Fruit fly (Drosophila melanogaster) Kc167 (cell line): ENCODE results near the gene CG31139.

Experiments used
- Myc ChIP-seq: fragments of >200 bp; optimal IDR thresholded peaks from 2 replicates; lab custom pipeline; 2017; ENCODE audit warnings: missing external identifiers
- Sin3A ChIP-seq: fragments of >200 bp; optimal IDR thresholded peaks from 2 replicates; lab custom pipeline; 2018; ENCODE audit warnings: missing external identifiers
- h ChIP-seq: fragments of >200 bp; optimal IDR thresholded peaks from 3 replicates; lab custom pipeline; 2018; ENCODE audit warnings: missing external identifiers
- insv ChIP-seq: fragments of >200 bp; optimal IDR thresholded peaks from 3 replicates; lab custom pipeline; 2018; ENCODE audit warnings: missing external identifiers
- psq ChIP-seq: fragments of >200 bp; optimal IDR thresholded peaks from 2 replicates; lab custom pipeline; 2017; ENCODE audit warnings: missing external identifiers
- ttk ChIP-seq: sonication (Bioruptor generic); optimal IDR thresholded peaks from 2 replicates; lab custom pipeline; 2017; ENCODE audit warnings: missing external identifiers

CG31139 gene

DNA sequence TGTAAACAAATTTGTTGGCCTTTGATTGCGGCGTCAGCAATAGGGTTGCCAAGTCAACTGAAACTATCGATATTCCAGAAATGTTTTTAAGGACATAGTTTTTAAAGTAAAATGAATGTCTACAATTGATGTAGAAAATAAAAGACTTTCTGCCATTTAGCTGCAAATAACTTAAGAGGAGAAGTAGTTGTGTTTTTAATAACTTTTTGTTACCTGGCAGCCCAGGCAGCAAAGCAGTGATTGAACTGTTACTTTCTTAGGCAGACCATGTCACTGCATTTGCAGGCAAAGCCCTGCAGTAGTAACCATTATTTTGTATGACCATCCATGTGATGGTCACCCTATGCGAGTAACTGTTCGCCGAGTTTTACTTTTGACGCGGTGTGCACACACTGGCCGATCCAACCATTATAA, 1.7 kb upstream of the CG31139 start, which contains the start of the genes rumi, CG7029 and Usp12-46:
Gene rumi (minus strand): TSS at position 64 of the 414 bp plus-strand sequence.
Gene CG7029 (plus strand): TSS at position 368 of the 414 bp plus-strand sequence.
Gene Usp12-46 (plus strand): TSS at position 368 of the 414 bp plus-strand sequence.
- no peak for TF ChIP-seq psq (lab: Kevin White, UChicago)
- TF ChIP-seq h = no peak
- TF ChIP-seq insv = no peak
- TF ChIP-seq Myc (lab: Kevin White, UChicago) = no peak
- TF ChIP-seq ttk (lab: Kevin White, UChicago) = no peak
- no peak for TF ChIP-seq Sin3A

DNA sequence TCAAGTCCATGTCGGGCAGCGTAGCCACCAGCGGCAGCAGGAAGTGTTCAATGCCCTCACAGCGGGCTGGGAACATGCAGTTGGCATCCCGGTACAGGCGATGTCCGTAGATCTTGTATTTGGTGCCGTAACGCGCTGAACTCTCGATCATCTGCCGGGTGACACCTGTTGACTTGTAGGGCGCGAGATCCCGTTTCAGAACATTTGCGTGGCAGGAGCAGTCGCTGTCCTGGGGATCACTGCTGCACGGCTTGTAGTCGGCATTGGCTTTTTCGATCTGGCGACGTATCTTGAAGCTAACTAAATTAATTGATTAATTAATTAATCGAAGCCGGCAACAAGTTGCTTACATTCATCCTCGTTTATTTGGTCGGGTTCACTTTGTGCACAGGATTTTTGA, 1.2 kb upstream of the CG31139 start:
- TF ChIP-seq Myc (lab: Kevin White, UChicago) = no peak
- TF ChIP-seq insv = no peak
- no peak for TF ChIP-seq Sin3A
- TF ChIP-seq h = no peak
- no peak for TF ChIP-seq ttk (lab: Kevin White, UChicago)
- TF ChIP-seq psq (lab: Kevin White, UChicago) = no peak

DNA sequence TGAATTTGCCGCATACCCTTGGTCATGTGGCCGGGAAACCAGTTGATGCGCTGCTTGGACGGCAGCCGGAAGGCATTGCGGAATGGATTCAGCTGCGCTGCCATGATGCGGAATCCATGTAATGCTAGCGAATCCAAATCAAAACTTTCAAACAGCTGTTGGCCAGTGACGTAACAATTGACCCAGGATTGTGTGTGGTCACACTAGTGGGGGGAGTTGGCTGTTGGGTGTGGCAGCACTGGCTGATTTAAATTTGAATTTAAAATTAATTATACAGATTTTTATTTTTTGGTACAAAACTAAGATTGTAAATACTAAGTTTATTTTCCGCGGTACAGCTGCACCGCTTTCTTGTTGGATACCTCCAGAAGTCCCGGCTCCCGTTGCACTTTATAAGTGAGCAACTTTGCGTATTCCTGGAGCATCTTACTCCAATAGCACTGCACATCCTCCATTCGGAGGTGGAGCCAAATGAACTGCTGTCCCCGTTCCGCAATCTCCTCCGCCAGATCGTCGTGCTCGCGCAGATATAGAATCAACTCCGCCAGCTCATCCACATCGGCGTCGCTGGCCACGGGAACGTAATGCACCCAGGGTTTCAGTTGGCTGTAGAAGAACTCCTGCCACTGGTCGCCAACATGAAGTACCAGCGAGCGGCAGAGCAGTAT, 1.3 kb downstream of the CG31139 start, which contains the start of gene CG17141:
Gene CG17141 (minus strand): TSS at position 177 of the 668 bp plus-strand sequence.
- TF ChIP-seq h (no peak), psq (lab: Kevin White, UChicago) (no peak), insv (no peak), Sin3A (no peak), Myc (lab: Kevin White, UChicago) (no peak), ttk (lab: Kevin White, UChicago) (no peak)

DNA sequence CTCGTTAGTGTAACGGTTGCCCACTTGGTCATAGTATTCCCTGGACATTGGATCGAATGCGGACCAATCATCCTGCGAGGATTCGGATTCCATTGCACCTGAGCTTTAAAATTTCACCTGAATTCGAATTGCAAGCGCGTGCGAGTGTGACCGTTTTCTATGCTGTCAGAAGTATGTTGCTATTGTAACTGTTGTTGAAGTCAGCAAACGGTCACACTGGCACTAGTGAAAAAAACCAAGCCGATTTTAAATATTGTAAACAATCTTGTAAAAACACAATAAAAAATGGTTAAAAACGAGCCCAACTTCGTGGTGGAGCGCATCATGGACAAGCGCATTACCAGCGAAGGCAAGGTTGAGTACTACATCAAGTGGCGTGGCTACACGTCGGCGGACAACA, 3.4 kb downstream of the CG31139 start, which contains the start of the genes vret and HP1c:
Gene vret (minus strand): TSS at position 150 of the 400 bp plus-strand sequence.
Gene HP1c (plus strand): TSS at position 189 of the 400 bp plus-strand sequence.
- TF ChIP-seq ttk (lab: Kevin White, UChicago) (no peak), Myc (lab: Kevin White, UChicago) (no peak), insv (no peak), psq (lab: Kevin White, UChicago) (no peak), h (no peak), Sin3A (no peak)

DNA sequence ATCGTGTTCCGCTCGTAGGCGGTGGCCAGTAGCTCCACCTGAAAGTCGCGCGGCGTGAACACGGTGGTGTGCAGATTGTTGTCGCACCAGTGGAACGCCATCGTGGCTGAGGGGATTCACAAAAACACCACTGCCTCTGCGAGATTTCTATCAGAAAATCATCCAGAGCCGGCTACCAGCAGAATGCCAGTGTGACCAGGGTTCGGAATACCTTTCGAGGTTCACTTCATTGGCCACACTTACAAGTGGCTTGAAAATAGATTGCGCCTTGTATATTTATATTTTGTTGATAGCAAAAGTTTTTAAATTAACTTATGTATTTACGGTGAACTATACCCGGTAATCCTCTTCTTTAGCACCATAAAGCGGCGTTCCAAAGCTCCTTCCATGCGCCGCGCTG, 7.9 kb downstream of the CG31139 start, which contains the start of the genes Dcr-1 and CG6985:
Gene Dcr-1 (minus strand): TSS at position 162 of the 400 bp plus-strand sequence.
Gene CG6985 (plus strand): TSS at position 221 of the 400 bp plus-strand sequence.
- TF ChIP-seq psq (lab: Kevin White, UChicago) = no peak
- no peak for TF ChIP-seq Sin3A
- TF ChIP-seq insv = no peak
- no peak for TF ChIP-seq Myc (lab: Kevin White, UChicago)
- no peak for TF ChIP-seq ttk (lab: Kevin White, UChicago)
- no peak for TF ChIP-seq h

DNA sequence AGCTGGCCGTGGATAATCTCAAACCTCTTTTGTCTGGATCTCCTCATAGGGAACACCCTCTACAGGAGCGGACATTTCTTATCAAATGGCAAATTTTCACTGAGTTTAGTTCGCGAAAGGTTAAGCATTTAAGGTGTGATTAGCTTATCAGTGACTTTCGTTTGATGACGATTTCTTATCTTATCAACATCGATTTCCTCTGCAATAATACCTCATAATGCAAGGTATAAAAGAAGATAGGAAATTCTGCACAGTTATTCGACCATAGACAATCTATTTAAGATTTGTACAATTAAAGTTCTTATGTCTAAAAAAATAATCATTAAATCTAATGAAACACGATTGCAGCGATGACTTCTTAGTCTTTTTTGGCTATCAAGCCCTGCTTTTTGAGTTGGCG, 15.1 kb downstream of the CG31139 start, which contains the start of gene Takl2:
Gene Takl2 (minus strand): TSS at position 101 of the 400 bp plus-strand sequence.
- TF ChIP-seq psq (lab: Kevin White, UChicago) = no peak
- TF ChIP-seq Sin3A = no peak
- no peak for TF ChIP-seq h
- TF ChIP-seq ttk (lab: Kevin White, UChicago) = no peak
- no peak for TF ChIP-seq insv
- no peak for TF ChIP-seq Myc (lab: Kevin White, UChicago)

DNA sequence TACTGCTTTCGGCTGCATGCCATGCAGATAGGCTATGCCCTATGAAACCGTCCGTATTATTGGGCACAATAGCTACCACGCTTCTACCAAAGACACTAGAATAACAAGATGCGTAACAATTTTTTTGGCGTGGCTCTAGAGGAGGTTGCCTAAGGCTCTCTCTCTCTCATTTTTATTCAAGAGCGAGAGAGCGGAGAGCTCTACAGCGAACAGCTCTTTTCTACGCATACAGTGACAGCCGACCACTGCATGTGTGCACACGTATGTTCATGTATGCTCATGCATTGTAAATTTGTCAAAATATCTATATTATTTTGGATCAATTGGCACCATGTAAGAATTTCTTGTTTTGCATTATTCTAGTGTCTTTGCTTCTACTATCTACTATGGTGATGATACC, 15.9 kb downstream of the CG31139 start:
- no peak for TF ChIP-seq Sin3A
- no peak for TF ChIP-seq insv
- no peak for TF ChIP-seq ttk (lab: Kevin White, UChicago)
- TF ChIP-seq Myc (lab: Kevin White, UChicago) = no peak
- TF ChIP-seq psq (lab: Kevin White, UChicago) = no peak
- no peak for TF ChIP-seq h

DNA sequence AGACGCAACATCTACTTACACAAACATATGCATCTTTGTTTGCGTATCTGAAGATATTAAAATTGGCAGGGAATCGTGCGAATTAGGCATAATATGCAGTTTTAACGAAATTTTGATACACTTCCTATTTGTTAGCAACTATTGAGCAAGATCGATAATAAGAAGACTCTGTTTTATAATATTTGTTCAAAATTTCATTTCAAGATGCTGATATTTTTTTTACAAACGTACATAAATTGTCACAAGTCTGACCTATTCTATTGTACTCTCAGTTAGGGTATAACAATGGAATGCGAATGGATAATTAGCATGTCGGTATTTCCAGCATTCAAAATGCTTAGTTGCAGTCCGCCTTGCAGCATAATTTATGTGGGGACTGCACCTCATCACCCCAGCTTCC, 21.0 kb downstream of the CG31139 start:
- no peak for TF ChIP-seq Myc (lab: Kevin White, UChicago)
- TF ChIP-seq h = no peak
- no peak for TF ChIP-seq psq (lab: Kevin White, UChicago)
- no peak for TF ChIP-seq ttk (lab: Kevin White, UChicago)
- no peak for TF ChIP-seq insv
- TF ChIP-seq Sin3A = no peak

DNA sequence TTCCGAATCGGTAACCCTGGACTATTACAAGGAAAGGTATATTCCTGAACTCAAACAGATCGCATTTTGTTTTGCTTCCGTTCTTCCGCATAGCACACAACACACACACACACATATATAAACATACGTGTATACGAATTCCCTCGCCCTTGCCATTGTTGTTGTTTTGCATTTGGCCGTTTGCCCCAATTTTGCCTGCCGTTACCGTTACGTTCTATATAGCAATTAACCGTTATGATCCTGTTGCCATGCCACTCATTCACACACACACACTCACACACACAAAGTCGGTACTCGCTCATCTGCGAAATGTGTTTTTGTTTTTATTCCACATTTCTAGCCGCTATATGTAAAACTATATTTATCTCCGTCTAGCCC, 21.4 kb downstream of the CG31139 start:
- TF ChIP-seq h = no peak
- TF ChIP-seq Sin3A = no peak
- no peak for TF ChIP-seq insv
- TF ChIP-seq ttk (lab: Kevin White, UChicago) = no peak
- no peak for TF ChIP-seq psq (lab: Kevin White, UChicago)
- TF ChIP-seq Myc (lab: Kevin White, UChicago) = no peak

DNA sequence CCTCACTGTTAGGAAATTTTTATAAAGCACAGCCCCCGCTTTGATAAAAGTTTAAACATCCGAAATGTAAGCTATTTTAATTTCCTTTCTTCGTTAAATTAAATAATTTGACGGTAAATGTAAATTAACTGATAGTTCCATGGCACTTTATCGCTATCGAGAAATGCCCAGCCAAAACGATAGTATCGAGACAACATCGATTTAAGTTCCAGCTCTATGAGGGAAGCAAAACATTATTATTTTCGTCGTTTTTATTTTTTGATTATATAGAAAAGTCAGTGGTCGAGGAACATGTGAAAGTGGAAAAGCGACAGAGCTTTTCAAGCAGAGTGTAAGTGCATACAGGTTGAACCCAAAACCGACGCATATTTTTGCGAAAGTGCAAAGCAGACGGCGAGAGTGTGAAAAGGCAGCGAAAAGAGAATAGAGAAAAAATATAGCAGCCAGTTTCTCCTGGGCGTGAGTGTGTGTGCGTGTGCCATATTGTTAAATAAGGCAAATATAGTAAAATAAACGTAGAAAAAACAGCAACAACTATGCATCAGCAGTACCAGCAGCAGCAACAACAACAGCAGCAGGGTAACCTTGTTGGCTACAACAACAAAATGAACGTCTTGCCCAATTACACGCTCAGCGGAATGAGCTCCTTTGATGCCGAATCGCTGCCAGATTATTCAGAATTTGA, 21.9 kb downstream of the CG31139 start, which contains the start of gene CG45049:
Gene CG45049 (plus strand): TSS at position 197 of the 685 bp plus-strand sequence.
- TF ChIP-seq insv (no peak), Myc (lab: Kevin White, UChicago) (no peak), psq (lab: Kevin White, UChicago) (no peak), Sin3A (no peak), ttk (lab: Kevin White, UChicago) (no peak), h (no peak)

DNA sequence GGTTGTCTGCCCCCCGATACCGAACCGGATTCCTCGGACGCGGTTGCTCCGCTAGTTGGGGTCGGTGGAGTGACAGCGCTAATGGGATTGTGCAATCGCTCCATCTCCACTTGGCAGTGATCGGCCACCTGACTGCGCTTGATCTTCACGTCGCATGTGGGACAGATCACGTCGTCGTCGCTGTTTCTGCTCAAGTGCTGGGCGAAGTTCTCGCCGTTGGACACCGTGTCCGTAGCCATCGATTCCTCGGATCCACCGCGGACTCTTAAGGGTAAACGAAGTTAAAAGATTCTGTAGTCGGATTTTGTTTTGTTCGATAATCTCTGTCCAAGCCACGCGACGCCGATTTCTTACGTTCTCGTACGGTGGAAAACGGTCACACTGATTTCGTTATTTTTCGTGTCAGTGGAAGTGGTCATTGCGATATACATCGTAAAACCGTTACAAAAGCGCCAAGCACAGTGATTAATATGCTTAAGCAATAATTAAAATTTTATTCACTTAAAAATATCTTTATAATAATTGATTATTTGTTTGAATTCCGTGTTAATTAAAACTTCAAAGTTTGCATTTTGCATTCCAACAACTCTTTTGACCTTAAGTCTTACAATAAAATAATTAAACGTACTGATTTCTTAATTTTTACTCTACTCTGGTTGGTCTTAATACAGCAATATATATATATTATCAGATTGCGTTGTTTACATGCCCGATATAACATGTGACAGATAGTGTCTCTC, 22.7 kb downstream of the CG31139 start, which contains the start of gene RNF220:
Gene RNF220 (minus strand): TSS at position 384 of the 740 bp plus-strand sequence.
- TF ChIP-seq ttk (lab: Kevin White, UChicago) (no peak), h (no peak), Myc (lab: Kevin White, UChicago) (no peak), Sin3A (no peak), psq (lab: Kevin White, UChicago) (peak; percentile 73), insv (no peak)
